Worm (Caenorhabditis elegans): Measurements from ENCODE around the gene cux-7.

The cux-7 gene

ce11 chrIII:7520672-7521071 is at the start of gene cux-7, which contains the start of gene C07H6.2:
Gene cux-7 (minus strand): TSS chrIII:7520845.
Gene C07H6.2 (plus strand): TSS chrIII:7521009.
- TF ChIP-seq ceh-39 (tag; optimal IDR thresholded peaks at IDR 0.05), result no peak
- no peak for TF ChIP-seq unc-62 (GFP tag; optimal IDR thresholded peaks at IDR 0.05)
- peak; percentile 47 for TF ChIP-seq mls-2 (tag; optimal IDR thresholded peaks at IDR 0.05)
- TF ChIP-seq elt-1 (tag; optimal IDR thresholded peaks at IDR 0.05; ENCODE audit: borderline replicate concordance, insufficient read depth), result no peak
- no peak for TF ChIP-seq nhr-2 (tag; optimal IDR thresholded peaks at IDR 0.05)
- TF ChIP-seq elt-3 (tag; optimal IDR thresholded peaks at IDR 0.05), result no peak
- no peak for TF ChIP-seq nhr-76 (tag; optimal IDR thresholded peaks at IDR 0.05)
- no peak for TF ChIP-seq zip-8 (tag; optimal IDR thresholded peaks at IDR 0.05)
- TF ChIP-seq nhr-237 (tag; optimal IDR thresholded peaks at IDR 0.05), result no peak
- no peak for TF ChIP-seq ces-1 (GFP tag; optimal IDR thresholded peaks at IDR 0.05)
- TF ChIP-seq cnd-1 (tag; optimal IDR thresholded peaks at IDR 0.05), result peak; percentile 65
- no peak for TF ChIP-seq unc-39 (tag; optimal IDR thresholded peaks at IDR 0.05)
- TF ChIP-seq unc-120 (tag; optimal IDR thresholded peaks at IDR 0.05; ENCODE audit: poor library complexity, severe bottlenecking), result peak; percentile 17
- TF ChIP-seq nhr-28 (tag; optimal IDR thresholded peaks at IDR 0.05), result no peak
- TF ChIP-seq pha-4 (tag; optimal IDR thresholded peaks at IDR 0.05), result peak; percentile 38
- peak; percentile 51 for TF ChIP-seq lin-32 (GFP tag; optimal IDR thresholded peaks at IDR 0.05)
- peak; percentile 33 for TF ChIP-seq sem-2 (GFP tag; optimal IDR thresholded peaks at IDR 0.05)
- peak; percentile 74 for TF ChIP-seq drap-1 (GFP tag; optimal IDR thresholded peaks at IDR 0.05)
- no peak for TF ChIP-seq mab-5 (tag; optimal IDR thresholded peaks at IDR 0.05)
- TF ChIP-seq ham-2 (GFP tag; optimal IDR thresholded peaks at IDR 0.05), result no peak
- peak; percentile 59 for TF ChIP-seq lin-13 (tag; optimal IDR thresholded peaks at IDR 0.05)
- TF ChIP-seq M03D4.4 (tag; optimal IDR thresholded peaks at IDR 0.05), result peak; percentile 29
- TF ChIP-seq ceh-83 (GFP tag; optimal IDR thresholded peaks at IDR 0.05), result peak; percentile 18
- peak; percentile 70 for TF ChIP-seq sptf-1 (tag; optimal IDR thresholded peaks at IDR 0.05)

- TF ChIP-seq nhr-76 (tag; optimal IDR thresholded peaks at IDR 0.05) (no peak), ceh-43 (GFP tag; optimal IDR thresholded peaks at IDR 0.05) (no peak), hlh-1 (tag; optimal IDR thresholded peaks at IDR 0.05) (peak; percentile 27), sptf-1 (tag; optimal IDR thresholded peaks at IDR 0.05) (peak; percentile 67), ces-1 (GFP tag; optimal IDR thresholded peaks at IDR 0.05) (peak; percentile 76), mep-1 (tag; optimal IDR thresholded peaks at IDR 0.05) (peak; percentile 37), unc-39 (tag; optimal IDR thresholded peaks at IDR 0.05) (no peak), blmp-1 (tag; optimal IDR thresholded peaks at IDR 0.05) (no peak), nhr-2 (tag; optimal IDR thresholded peaks at IDR 0.05) (peak; percentile 46), lin-13 (tag; optimal IDR thresholded peaks at IDR 0.05) (no peak), sem-2 (GFP tag; optimal IDR thresholded peaks at IDR 0.05) (no peak), elt-3 (tag; optimal IDR thresholded peaks at IDR 0.05) (no peak), mls-2 (tag; optimal IDR thresholded peaks at IDR 0.05) (peak; percentile 62), ceh-39 (tag; optimal IDR thresholded peaks at IDR 0.05) (peak; percentile 19), nhr-12 (tag; optimal IDR thresholded peaks at IDR 0.05) (no peak), ham-2 (GFP tag; optimal IDR thresholded peaks at IDR 0.05) (peak; percentile 81), M03D4.4 (tag; optimal IDR thresholded peaks at IDR 0.05) (no peak), ztf-11 (tag; optimal IDR thresholded peaks at IDR 0.05) (no peak), mab-5 (tag; optimal IDR thresholded peaks at IDR 0.05) (no peak), cnd-1 (tag; optimal IDR thresholded peaks at IDR 0.05) (peak; percentile 3), flh-1 (GFP tag; optimal IDR thresholded peaks at IDR 0.05) (no peak), pha-4 (tag; optimal IDR thresholded peaks at IDR 0.05) (peak; percentile 13), lsy-2 (tag; optimal IDR thresholded peaks at IDR 0.05) (no peak), drap-1 (GFP tag; optimal IDR thresholded peaks at IDR 0.05) (peak; percentile 75), bed-3 (GFP tag; optimal IDR thresholded peaks at IDR 0.05) (no peak), nhr-237 (tag; optimal IDR thresholded peaks at IDR 0.05) (peak; percentile 2), unc-120 (tag; optimal IDR thresholded peaks at IDR 0.05; ENCODE audit: poor library complexity, severe bottlenecking) (peak; percentile 92), elt-1 (tag; optimal IDR thresholded peaks at IDR 0.05; ENCODE audit: borderline replicate concordance, insufficient read depth) (no peak), snpc-4 (tag; optimal IDR thresholded peaks at IDR 0.05) (no peak), unc-62 (GFP tag; optimal IDR thresholded peaks at IDR 0.05) (peak; percentile 84), zip-8 (tag; optimal IDR thresholded peaks at IDR 0.05) (no peak), tbx-8 (GFP tag; optimal IDR thresholded peaks at IDR 0.05) (peak; percentile 17)
Measured at ce11 chrIII:7570083-7570695, 49.5 kb upstream of the cux-7 start, which contains the start of gene R13A5.7. Gene R13A5.7 (minus strand): TSS chrIII:7570133.

ce11 chrIII:7566098-7566497 is 45.5 kb upstream of the cux-7 start, which contains the start of gene ttr-32:
Gene ttr-32 (plus strand): TSS chrIII:7566411.
- TF ChIP-seq lin-13 (tag; optimal IDR thresholded peaks at IDR 0.05), result no peak
- TF ChIP-seq pha-4 (tag; optimal IDR thresholded peaks at IDR 0.05), result no peak
- TF ChIP-seq nhr-76 (tag; optimal IDR thresholded peaks at IDR 0.05), result no peak
- no peak for TF ChIP-seq mab-5 (tag; optimal IDR thresholded peaks at IDR 0.05)
- TF ChIP-seq sem-2 (GFP tag; optimal IDR thresholded peaks at IDR 0.05), result no peak
- TF ChIP-seq drap-1 (GFP tag; optimal IDR thresholded peaks at IDR 0.05), result no peak
- TF ChIP-seq ztf-11 (tag; optimal IDR thresholded peaks at IDR 0.05), result no peak
- no peak for TF ChIP-seq unc-62 (GFP tag; optimal IDR thresholded peaks at IDR 0.05)
- TF ChIP-seq cnd-1 (tag; optimal IDR thresholded peaks at IDR 0.05), result no peak
- no peak for TF ChIP-seq ces-1 (GFP tag; optimal IDR thresholded peaks at IDR 0.05)
- no peak for TF ChIP-seq elt-3 (tag; optimal IDR thresholded peaks at IDR 0.05)
- TF ChIP-seq mep-1 (tag; optimal IDR thresholded peaks at IDR 0.05), result no peak
- TF ChIP-seq ham-2 (GFP tag; optimal IDR thresholded peaks at IDR 0.05), result no peak
- TF ChIP-seq unc-39 (tag; optimal IDR thresholded peaks at IDR 0.05), result no peak
- TF ChIP-seq lsy-2 (tag; optimal IDR thresholded peaks at IDR 0.05), result no peak
- no peak for TF ChIP-seq nhr-28 (tag; optimal IDR thresholded peaks at IDR 0.05)
- no peak for TF ChIP-seq unc-120 (tag; optimal IDR thresholded peaks at IDR 0.05; ENCODE audit: poor library complexity, severe bottlenecking)
